Fruit fly (Drosophila melanogaster) Kc167 (cell line): Measurements from ENCODE around the gene Cow.

ENCODE experiments used
- Myc ChIP-seq: fragments of >200 bp; optimal IDR thresholded peaks from 2 replicates; lab custom pipeline; 2017; ENCODE audit warnings: missing external identifiers
- Sin3A ChIP-seq: fragments of >200 bp; optimal IDR thresholded peaks from 2 replicates; lab custom pipeline; 2018; ENCODE audit warnings: missing external identifiers
- h ChIP-seq: fragments of >200 bp; optimal IDR thresholded peaks from 3 replicates; lab custom pipeline; 2018; ENCODE audit warnings: missing external identifiers
- insv ChIP-seq: fragments of >200 bp; optimal IDR thresholded peaks from 3 replicates; lab custom pipeline; 2018; ENCODE audit warnings: missing external identifiers
- psq ChIP-seq: fragments of >200 bp; optimal IDR thresholded peaks from 2 replicates; lab custom pipeline; 2017; ENCODE audit warnings: missing external identifiers
- ttk ChIP-seq: sonication (Bioruptor generic); optimal IDR thresholded peaks from 2 replicates; lab custom pipeline; 2017; ENCODE audit warnings: missing external identifiers

Cow gene

DNA sequence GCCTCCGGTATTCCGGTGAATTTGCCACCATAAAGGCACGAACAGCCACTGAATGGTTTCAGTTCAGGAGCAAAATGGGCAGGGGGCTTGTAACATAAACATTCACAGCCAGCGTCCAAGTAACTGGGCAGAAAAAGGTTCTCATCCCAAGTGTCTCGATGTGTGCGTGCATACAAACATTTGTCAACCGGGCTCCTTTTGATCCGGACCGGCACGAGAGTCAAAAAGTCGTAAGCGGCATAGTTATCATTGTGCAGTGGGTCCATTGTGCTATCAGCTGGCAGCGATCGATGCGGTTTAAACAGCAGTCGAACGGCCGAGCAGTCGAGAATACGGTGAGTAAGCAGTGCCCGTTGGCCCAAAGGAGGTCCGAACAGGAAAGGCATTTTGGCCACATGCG lies 33.2 kb upstream of the Cow start:
- TF ChIP-seq psq (lab: Kevin White, UChicago) (no peak), insv (no peak), h (lab: Kevin White, UChicago) (no peak), ttk (lab: Kevin White, UChicago) (no peak)

DNA sequence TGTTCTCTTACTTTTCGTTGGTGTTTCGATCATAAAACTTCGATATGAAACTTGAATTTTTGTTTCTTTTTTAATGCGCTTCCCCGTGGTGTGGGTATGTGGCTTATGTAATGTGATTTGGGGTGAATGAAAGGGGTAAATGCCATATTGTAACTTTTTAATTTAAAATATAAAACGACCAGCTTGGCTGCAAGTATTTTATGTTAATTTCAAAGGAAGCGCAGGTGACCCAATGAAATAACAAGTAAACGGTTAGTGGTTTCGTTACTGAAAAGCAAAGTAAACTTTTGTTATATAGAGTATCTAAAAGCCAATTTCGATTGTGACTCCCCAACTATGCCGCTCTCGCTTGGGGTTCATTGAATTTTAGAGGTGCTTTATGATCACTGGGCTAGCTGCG lies 32.1 kb upstream of the Cow start:
- no peak for TF ChIP-seq insv
- TF ChIP-seq Myc = no peak
- TF ChIP-seq h (lab: Kevin White, UChicago) = no peak
- TF ChIP-seq Sin3A (lab: Kevin White, UChicago) = no peak
- TF ChIP-seq ttk (lab: Kevin White, UChicago) = no peak
- TF ChIP-seq psq (lab: Kevin White, UChicago) = no peak

DNA sequence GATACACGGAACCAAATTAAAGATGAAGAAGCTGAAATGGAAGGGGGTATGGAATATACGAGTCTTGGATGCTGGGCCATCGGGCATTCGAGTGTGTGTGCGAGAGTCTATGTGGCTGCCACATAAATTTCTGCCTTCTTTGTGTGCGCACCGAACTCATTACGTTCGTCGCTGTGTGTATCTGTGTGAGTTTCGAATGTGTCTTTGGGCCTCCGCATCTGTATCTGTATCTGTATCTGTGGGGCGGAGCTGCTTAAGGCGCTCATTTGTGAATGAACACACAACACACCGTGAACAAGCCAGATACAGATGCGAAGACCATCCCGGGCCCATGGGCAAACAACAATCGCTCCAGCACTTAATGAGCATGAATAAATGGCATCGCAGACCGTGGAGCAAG lies 30.9 kb upstream of the Cow start:
- TF ChIP-seq Sin3A (lab: Kevin White, UChicago) (no peak), h (lab: Kevin White, UChicago) (no peak), Myc (no peak), insv (no peak), psq (lab: Kevin White, UChicago) (no peak), ttk (lab: Kevin White, UChicago) (no peak)

DNA sequence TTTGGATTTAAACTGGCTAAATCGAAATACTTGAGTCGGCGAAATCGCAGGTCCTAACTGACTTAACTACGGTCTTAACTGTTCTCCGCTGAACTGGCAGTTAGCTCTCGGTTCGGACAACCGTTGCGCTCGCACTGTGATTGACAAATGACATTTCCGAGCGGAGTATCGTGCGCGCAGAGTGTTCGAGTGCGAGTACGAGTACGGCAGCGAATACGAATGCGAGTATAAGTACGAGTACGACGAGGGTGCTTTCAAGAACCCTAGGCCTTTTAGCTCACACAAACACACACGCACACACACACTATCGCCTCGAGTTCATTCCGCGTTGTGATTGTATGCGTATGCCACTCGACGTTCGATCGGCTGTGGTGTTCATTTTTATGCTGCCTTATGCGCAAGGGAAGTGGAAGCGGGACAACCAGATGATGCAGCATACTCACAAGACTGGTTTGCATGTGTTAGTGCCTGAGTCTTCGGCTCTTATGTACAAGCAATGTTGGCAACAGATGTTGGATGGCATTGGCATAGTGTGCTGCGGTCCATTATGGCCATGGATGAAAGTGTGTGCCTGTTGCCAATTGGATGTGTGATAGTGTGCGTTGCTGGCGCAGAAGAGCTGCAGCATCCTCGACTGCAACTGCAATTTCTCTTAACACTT lies 29.3 kb upstream of the Cow start, which contains the start of gene hh:
TSS of gene hh (minus strand) at position 229 of the 661 bp plus-strand sequence.
- TF ChIP-seq ttk (lab: Kevin White, UChicago) (no peak), psq (lab: Kevin White, UChicago) (no peak), insv (no peak), h (lab: Kevin White, UChicago) (no peak), Sin3A (lab: Kevin White, UChicago) (no peak), Myc (no peak)

DNA sequence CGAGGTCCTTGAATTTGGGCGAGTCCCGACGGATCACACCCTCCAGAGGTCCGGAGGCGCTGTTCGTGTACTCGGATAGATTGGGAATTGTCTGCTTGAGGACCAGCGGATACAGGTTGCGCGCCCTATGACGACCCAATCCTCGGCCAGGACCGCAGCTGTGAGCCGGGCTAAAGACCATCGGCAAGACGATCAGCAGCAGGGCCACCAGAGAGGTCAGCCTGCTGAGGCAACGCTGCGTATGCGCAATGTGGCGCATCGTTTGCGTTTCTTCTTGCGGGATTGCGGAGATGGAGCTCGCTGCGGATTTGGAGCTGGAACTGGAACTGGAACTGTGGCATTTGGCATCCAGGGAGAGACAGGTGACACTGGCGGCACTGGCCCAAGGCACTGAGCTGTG lies 28.6 kb upstream of the Cow start:
- no peak for TF ChIP-seq h (lab: Kevin White, UChicago)
- TF ChIP-seq Myc = no peak
- TF ChIP-seq insv = no peak
- no peak for TF ChIP-seq ttk (lab: Kevin White, UChicago)
- TF ChIP-seq Sin3A (lab: Kevin White, UChicago) = no peak
- no peak for TF ChIP-seq psq (lab: Kevin White, UChicago)

DNA sequence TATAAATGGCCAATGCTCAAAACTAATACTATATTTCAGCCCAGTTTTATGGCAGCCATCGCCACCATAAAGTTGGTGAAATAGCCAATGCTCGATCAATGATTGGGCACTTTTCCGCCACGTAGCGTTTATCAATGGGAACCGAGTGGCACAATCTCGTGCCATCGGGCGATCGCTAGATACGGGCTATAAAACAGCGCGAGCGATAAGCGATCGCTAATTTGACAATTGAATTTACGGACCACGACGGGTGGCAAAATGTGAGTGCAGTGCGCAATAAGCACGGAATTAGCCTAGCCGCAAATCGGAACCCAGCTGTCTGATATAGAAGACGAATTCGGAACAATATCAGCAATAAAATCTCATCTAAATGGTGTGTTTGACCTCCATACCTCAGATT lies 27.8 kb upstream of the Cow start:
- TF ChIP-seq h (lab: Kevin White, UChicago) (no peak), Myc (no peak), Sin3A (lab: Kevin White, UChicago) (no peak), psq (lab: Kevin White, UChicago) (no peak), ttk (lab: Kevin White, UChicago) (no peak), insv (no peak)

DNA sequence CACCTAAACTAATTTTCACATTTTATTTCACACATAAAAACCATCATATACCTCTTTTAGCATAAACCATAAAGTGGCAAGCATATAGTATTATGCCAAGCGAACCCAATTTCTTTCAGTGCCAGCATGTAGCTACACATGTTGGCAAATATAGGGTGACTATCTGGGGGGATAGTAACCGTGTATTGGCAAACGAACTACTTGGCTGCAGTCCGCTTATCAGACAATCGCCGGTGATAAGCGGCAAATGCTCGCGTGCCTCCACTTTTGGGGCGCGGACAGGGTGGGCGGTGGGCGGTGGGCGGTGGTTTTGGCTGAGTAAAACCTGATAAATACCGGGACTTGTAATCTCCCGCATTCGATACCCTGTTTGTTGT lies 27.1 kb upstream of the Cow start:
- TF ChIP-seq psq (lab: Kevin White, UChicago) (no peak), Sin3A (lab: Kevin White, UChicago) (no peak), h (lab: Kevin White, UChicago) (no peak), insv (no peak), ttk (lab: Kevin White, UChicago) (no peak), Myc (no peak)

DNA sequence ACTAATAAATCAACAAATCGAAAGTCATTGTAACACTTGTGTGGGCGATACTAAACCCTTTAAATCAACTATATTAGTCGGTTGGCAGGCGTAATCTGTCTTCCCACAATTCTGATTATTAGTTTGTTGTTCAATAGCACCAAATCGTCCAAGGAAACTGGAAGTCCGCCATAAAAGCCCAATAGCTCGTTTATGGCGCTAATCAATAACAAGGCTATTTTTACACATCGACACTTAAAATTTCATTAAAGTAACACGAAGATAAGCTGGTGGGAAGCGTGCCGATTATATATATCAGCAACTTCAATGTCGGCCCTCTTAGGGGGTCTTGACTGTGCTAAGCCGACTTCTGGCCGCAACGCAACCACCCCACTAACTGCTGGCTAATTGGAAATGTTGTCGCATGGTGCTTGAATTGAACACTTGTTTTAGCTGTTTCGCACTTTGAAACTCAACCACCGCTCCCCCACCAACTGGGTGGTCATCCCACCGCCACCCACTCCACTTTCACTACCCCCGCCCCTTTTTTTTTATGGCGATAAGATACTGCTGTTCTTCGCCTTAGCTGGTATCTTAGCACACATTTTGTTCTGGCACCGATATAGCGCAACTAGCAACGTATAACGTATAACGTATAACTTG lies 26.6 kb upstream of the Cow start:
- no peak for TF ChIP-seq psq (lab: Kevin White, UChicago)
- TF ChIP-seq ttk (lab: Kevin White, UChicago) = no peak
- TF ChIP-seq Sin3A (lab: Kevin White, UChicago) = no peak
- no peak for TF ChIP-seq Myc
- TF ChIP-seq h (lab: Kevin White, UChicago) = no peak
- TF ChIP-seq insv = no peak

DNA sequence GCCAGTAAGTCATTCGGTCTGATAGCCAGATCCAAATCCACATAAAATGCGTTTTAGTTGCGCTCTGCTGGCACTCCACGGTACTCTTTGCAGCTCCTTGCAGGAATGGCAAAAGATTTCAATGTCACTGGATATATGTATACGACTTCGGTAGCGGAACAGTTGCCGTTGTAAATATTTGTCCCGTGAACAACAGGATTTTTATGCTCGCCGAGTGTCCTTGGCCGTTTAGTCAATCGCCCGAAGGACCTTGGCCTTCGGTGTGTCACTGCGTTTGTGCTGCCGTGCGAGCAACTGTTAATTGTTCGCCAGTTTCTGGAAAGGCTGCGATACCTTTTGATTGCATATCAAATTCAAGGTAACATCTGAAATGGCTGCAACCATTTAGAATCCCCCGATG lies 25.9 kb upstream of the Cow start:
- TF ChIP-seq Myc (no peak), Sin3A (lab: Kevin White, UChicago) (no peak), psq (lab: Kevin White, UChicago) (no peak), h (lab: Kevin White, UChicago) (no peak), insv (no peak), ttk (lab: Kevin White, UChicago) (no peak)

DNA sequence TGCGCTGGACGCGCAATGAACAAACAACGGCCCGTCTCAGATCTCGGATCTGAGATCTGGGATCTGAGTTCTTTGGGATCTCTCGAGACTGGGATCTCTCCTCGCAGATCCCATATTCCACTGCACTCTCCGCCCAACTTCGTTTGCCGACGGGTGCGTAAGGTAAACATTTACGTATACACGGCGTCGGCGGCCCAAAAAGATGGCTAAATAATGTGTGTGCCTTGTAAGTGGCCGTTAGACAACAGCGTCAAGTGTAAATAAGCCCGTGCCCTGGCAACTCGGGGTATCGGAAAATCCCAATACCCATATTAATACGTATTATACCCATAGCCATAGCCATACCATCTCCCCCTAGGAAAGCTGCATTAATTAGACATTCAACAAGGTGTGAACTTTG lies 22.2 kb upstream of the Cow start:
- TF ChIP-seq Myc (no peak), insv (no peak), h (lab: Kevin White, UChicago) (no peak), Sin3A (lab: Kevin White, UChicago) (no peak), psq (lab: Kevin White, UChicago) (no peak), ttk (lab: Kevin White, UChicago) (no peak)

DNA sequence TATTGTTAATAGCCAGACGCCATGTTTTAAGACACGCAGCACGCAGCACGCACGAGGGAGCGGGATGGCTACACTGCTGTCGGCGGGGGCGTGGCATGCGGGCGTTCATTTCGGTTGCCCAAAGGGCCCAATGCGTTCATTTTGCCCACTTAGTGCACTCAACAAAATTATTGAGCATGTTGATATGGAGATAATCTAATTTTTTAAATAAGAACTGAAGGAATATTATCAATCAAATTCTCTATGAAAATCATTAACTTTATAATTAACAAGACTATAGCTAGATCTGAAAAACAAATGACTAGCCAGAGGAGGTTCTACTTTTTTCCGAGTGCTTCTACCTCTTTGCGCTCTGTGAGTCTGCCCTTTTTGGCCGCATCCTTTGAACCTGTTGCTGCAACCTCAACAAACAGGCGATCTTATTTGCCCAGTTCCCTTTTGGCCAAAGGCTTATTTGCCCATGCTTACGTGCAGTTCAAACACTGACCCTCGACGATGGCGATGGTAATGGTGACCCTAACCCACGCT lies 20.8 kb upstream of the Cow start:
- no peak for TF ChIP-seq psq (lab: Kevin White, UChicago)
- TF ChIP-seq h (lab: Kevin White, UChicago) = no peak
- TF ChIP-seq Myc = no peak
- TF ChIP-seq ttk (lab: Kevin White, UChicago) = no peak
- TF ChIP-seq insv = no peak
- TF ChIP-seq Sin3A (lab: Kevin White, UChicago) = no peak

DNA sequence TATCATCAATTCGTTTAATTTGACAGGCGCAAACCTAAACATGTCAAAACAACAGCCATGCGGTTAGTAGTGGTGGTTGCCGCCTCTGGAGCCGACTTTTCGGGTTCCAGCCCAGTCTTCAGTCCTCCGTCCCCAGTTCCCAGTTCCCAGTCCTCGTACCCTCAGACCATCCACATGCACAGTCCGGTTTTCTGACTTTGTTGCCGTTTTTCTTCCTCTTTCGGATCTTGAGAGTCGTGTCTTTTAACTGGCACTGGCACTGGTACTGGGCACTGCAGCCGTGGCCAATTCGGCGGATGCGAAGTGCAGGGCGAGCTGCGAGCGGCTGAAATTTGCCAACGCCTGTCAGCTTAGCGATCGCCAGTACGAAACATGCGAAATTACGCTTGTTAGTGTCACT lies 19.8 kb upstream of the Cow start:
- TF ChIP-seq insv (no peak), Myc (no peak), psq (lab: Kevin White, UChicago) (no peak), h (lab: Kevin White, UChicago) (no peak), ttk (lab: Kevin White, UChicago) (no peak), Sin3A (lab: Kevin White, UChicago) (no peak)
